Worm (Caenorhabditis elegans) whole organism, midembryonic: ENCODE measurements around the gene ptp-4A2.

ENCODE experiments used
- T22C8.4 ChIP-seq: fragments of 200-800 bp; sonication (Bioruptor generic); IDR thresholded peaks from 2 replicates; pipeline ENCODE4 v1.3.6; 2022; ENCODE audit warnings: missing genetic modification characterization, missing compliant biosample characterization
- cog-1 ChIP-seq: sonication (generic microtip); optimal IDR thresholded peaks from 2 replicates; lab custom pipeline; 2016; ENCODE audit warnings: missing genetic modification characterization, missing compliant biosample characterization
- flt-1 ChIP-seq: fragments of 200-800 bp; sonication (Bioruptor generic); IDR thresholded peaks from 2 replicates; pipeline ENCODE4 v1.3.6; 2022; ENCODE audit warnings: missing genetic modification characterization, missing compliant biosample characterization
- klf-2 ChIP-seq: fragments of 200-800 bp; sonication (Bioruptor generic); conservative IDR thresholded peaks from 2 replicates; pipeline ENCODE4 v1.3.6; 2022; ENCODE audit warnings: missing genetic modification reagents, missing genetic modification characterization, missing compliant biosample characterization
- med-1 ChIP-seq: sonication (generic microtip); optimal IDR thresholded peaks from 2 replicates; lab custom pipeline; 2017; ENCODE audit warnings: missing genetic modification characterization, mild to moderate bottlenecking, missing compliant biosample characterization, antibody characterized with exemption, missing genetic modification reagents; ENCODE audit not compliant: insufficient read depth
- ref-1 ChIP-seq: fragments of 200-800 bp; sonication (Bioruptor generic); conservative IDR thresholded peaks from 2 replicates; pipeline ENCODE4 v1.3.6; 2022; ENCODE audit warnings: missing genetic modification reagents, missing genetic modification characterization, missing compliant biosample characterization
- tab-1 ChIP-seq: fragments of 200-800 bp; sonication (Bioruptor generic); IDR thresholded peaks from 2 replicates; pipeline ENCODE4 v1.3.6; 2022; ENCODE audit warnings: missing genetic modification characterization, missing compliant biosample characterization
- ztf-23 ChIP-seq: fragments of 200-800 bp; sonication (Bioruptor generic); IDR thresholded peaks from 2 replicates; pipeline ENCODE4 v1.3.6; 2022; ENCODE audit warnings: missing genetic modification reagents, missing genetic modification characterization, missing compliant biosample characterization
- ztf-29 ChIP-seq: fragments of 200-800 bp; sonication (Bioruptor generic); IDR thresholded peaks from 2 replicates; pipeline ENCODE4 v1.3.6; 2022; ENCODE audit warnings: missing genetic modification reagents, missing genetic modification characterization, missing compliant biosample characterization

ptp-4A2 gene

DNA sequence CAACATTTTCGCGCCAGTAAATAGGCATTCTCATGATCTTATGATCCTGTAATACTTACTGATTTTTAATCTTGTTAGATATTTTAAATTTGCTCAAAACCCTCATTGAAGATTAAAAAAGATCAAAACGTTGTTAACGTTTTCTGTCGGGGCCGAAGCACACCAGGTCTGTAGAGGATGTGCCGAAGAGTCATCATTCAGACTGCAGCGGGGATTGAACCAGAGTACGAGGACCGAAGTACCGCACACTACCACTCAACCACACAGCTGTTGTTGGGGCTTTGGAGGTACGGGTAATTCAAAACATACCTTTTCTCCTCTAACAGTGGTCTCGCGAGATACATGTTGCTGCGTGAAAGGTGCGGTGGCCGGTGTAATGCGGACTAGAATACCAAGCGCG, 28.8 kb downstream of the ptp-4A2 start:
- TF ChIP-seq ztf-29 (GFP tag; lab: Robert Waterston, UW) (peak; percentile 61), ztf-23 (GFP tag; lab: Robert Waterston, UW) (no peak), T22C8.4 (GFP tag; lab: Robert Waterston, UW) (peak; percentile 49; the same call in 1 of the 2 replicates), flt-1 (GFP tag; lab: Robert Waterston, UW) (peak; percentile 82), tab-1 (GFP tag; lab: Robert Waterston, UW) (peak; percentile 74; the same call in 1 of the 2 replicates), ref-1 (0 out of 2 replicates have a peak, but pooled peaks have one; percentile 43), klf-2 (GFP tag; lab: Robert Waterston, UW) (peak; percentile 70; the same call in 1 of the 2 replicates), cog-1 (tag; lab: Kevin White, UChicago) (no peak), med-1 (GFP tag; lab: Kevin White, UChicago) (peak; percentile 16)

ce11 chrX:3911280-3911679, 31.8 kb downstream of the ptp-4A2 start, which contains the start of gene T22B2.5:
Gene T22B2.5, minus strand, starts transcription at chrX:3911380.
- no peak for TF ChIP-seq ztf-29 (GFP tag; lab: Robert Waterston, UW)
- no peak for TF ChIP-seq ref-1
- TF ChIP-seq T22C8.4 (GFP tag; lab: Robert Waterston, UW) = no peak
- no peak for TF ChIP-seq med-1 (GFP tag; lab: Kevin White, UChicago)
- TF ChIP-seq tab-1 (GFP tag; lab: Robert Waterston, UW) = no peak
- TF ChIP-seq cog-1 (tag; lab: Kevin White, UChicago) = no peak
- TF ChIP-seq flt-1 (GFP tag; lab: Robert Waterston, UW) = no peak
- TF ChIP-seq ztf-23 (GFP tag; lab: Robert Waterston, UW) = no peak
- TF ChIP-seq klf-2 (GFP tag; lab: Robert Waterston, UW) = no peak

DNA sequence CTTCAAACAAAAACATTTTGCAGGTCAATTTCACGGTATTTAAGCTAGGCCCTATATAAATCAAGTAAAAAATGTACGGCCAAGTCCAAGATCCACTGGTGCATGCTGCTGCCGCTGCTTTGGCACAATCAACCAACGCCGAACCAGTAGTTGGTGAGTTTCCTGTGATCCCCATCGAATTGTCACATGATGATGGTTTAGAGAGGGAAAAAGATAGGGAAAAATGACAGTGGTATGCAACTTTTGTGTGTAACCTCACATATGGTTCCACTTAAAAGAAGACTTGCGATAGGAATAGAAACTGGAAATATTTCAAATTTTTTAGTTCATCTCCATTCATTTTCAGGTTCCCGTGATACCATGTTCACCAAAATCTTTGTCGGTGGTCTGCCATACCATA, 38.5 kb downstream of the ptp-4A2 start, which contains the start of gene sup-12:
sup-12 (plus strand) TSS at position 17 of the 400 bp plus-strand sequence.
- TF ChIP-seq ref-1 (no peak), T22C8.4 (GFP tag; lab: Robert Waterston, UW) (no peak), ztf-23 (GFP tag; lab: Robert Waterston, UW) (no peak), med-1 (GFP tag; lab: Kevin White, UChicago) (no peak), flt-1 (GFP tag; lab: Robert Waterston, UW) (no peak), klf-2 (GFP tag; lab: Robert Waterston, UW) (no peak), cog-1 (tag; lab: Kevin White, UChicago) (no peak), ztf-29 (GFP tag; lab: Robert Waterston, UW) (no peak), tab-1 (GFP tag; lab: Robert Waterston, UW) (no peak)

DNA sequence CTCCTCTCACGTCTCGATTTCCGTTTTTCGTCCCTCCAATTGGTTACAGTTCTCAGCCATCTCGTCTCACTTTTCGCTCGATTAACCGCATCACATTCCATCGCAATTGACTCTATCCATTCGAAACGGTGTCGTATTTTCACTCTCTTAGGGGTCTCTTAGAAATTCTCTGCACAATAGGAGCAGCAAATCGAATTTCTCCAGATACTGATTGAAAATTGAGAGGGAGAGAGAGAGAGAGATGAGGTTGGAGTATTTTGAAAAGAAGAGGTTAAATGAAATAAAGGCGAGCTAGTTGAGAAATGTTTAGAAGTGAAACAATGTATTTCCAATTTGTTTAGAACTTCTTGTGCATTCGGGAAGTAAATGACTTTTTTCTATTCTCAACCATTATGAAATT, 41.7 kb downstream of the ptp-4A2 start:
- TF ChIP-seq ztf-23 (GFP tag; lab: Robert Waterston, UW) = no peak
- no peak for TF ChIP-seq klf-2 (GFP tag; lab: Robert Waterston, UW)
- TF ChIP-seq ztf-29 (GFP tag; lab: Robert Waterston, UW) = no peak
- TF ChIP-seq ref-1 = no peak
- no peak for TF ChIP-seq T22C8.4 (GFP tag; lab: Robert Waterston, UW)
- TF ChIP-seq cog-1 (tag; lab: Kevin White, UChicago) = no peak
- no peak for TF ChIP-seq flt-1 (GFP tag; lab: Robert Waterston, UW)
- no peak for TF ChIP-seq tab-1 (GFP tag; lab: Robert Waterston, UW)
- TF ChIP-seq med-1 (GFP tag; lab: Kevin White, UChicago) = no peak

- TF ChIP-seq klf-2 (GFP tag; lab: Robert Waterston, UW) (no peak), flt-1 (GFP tag; lab: Robert Waterston, UW) (no peak), cog-1 (tag; lab: Kevin White, UChicago) (no peak), tab-1 (GFP tag; lab: Robert Waterston, UW) (no peak), ref-1 (no peak), ztf-23 (GFP tag; lab: Robert Waterston, UW) (no peak), T22C8.4 (GFP tag; lab: Robert Waterston, UW) (no peak), ztf-29 (GFP tag; lab: Robert Waterston, UW) (no peak), med-1 (GFP tag; lab: Kevin White, UChicago) (no peak)
Measured at ce11 chrX:3900715-3901114, 42.4 kb downstream of the ptp-4A2 start.

DNA sequence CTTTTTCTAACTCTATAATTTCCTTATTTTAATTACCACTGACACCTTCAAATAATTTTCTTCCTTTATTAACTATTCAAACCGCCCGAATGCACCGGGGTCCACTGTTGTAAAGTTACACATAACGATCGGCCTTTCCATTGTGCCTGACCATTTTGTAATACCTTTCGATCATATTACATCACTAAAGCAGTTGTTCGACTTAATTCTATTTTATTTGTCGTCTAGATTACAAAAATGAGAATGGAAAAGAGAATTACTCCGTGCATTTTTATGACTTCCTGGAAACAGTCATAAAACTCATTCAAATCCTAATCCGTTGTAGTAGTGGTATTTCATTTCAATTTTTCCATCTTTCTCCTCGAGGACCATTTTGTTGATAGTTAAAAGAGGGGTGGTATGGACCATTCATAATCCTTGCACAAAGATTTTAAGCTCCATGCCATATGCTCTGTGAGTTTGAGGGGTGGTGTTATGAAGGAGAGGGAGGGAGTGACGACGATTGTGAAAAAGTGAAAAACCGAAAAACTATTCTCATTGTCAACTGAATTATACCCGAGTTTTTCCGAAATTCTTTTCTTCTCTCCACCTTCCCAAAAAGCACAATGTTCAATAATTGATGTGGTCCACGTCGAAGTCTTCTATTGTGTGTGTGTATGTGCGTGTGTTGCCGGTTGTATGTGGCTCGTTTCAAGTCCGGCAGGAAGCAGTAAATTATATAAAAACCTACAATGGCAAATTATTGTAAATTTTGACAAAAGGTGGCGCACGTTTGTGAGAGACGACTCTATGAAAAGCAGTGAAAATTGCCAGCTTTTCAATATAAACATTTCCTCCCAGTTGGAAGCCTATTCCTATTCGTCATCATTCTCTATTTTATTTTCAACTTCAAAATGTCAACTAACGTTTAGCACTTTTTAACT, 44.6 kb downstream of the ptp-4A2 start:
- TF ChIP-seq ref-1 = no peak
- no peak for TF ChIP-seq med-1 (GFP tag; lab: Kevin White, UChicago)
- no peak for TF ChIP-seq tab-1 (GFP tag; lab: Robert Waterston, UW)
- TF ChIP-seq ztf-23 (GFP tag; lab: Robert Waterston, UW) = no peak
- no peak for TF ChIP-seq flt-1 (GFP tag; lab: Robert Waterston, UW)
- no peak for TF ChIP-seq T22C8.4 (GFP tag; lab: Robert Waterston, UW)
- no peak for TF ChIP-seq klf-2 (GFP tag; lab: Robert Waterston, UW)
- no peak for TF ChIP-seq cog-1 (tag; lab: Kevin White, UChicago)
- no peak for TF ChIP-seq ztf-29 (GFP tag; lab: Robert Waterston, UW)

ce11 chrX:3895577-3895976, 47.5 kb downstream of the ptp-4A2 start, which contains the start of gene F47F2.3:
Gene F47F2.3, minus strand, starts transcription at chrX:3895677.
- TF ChIP-seq cog-1 (tag; lab: Kevin White, UChicago) = no peak
- no peak for TF ChIP-seq ztf-29 (GFP tag; lab: Robert Waterston, UW)
